Worm (Caenorhabditis elegans): ENCODE measurements around the gene F20G2.2.
A peak's percentile ranks its signal among the peaks of the same experiment; 100 is the strongest.

F20G2.2 gene

DNA sequence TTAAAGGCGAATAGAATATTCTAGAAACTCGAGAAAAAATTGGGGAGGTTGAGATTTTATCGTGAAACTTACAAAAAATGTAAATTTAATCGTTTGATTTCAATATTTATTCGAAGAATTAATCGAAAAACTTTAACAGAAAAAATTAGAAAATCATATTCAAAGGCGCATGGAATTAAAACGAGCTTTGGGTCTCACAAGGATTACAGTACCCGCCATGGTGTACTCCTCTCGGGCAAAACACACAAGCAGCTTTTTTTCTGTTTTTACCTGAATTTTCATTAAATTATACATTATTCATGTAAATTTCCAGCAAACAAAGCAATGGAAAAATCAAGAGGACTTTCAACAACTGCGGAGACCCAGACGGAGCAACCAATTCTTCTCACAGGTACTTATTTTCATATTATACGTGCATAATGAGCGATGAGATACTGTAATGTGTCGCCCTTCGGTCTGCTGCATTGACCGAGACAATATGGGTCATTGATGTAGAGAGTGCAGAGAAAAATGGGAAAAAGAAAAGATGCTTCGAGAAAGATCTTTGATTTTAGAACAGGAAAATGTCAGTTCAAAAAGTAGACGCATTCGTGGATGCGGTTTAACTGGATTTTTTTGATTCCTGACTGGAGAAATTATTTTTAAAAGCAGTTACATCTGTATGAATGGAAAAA, 31.2 kb upstream of the F20G2.2 start, which contains the start of the genes F53C11.4 and F53C11.5:
F53C11.4 (minus strand) TSS at position 128 of the 674 bp plus-strand sequence.
F53C11.5 (plus strand) TSS at position 325 of the 674 bp plus-strand sequence.
- TF ChIP-seq zip-4 (GFP tag; optimal IDR thresholded peaks at IDR 0.05) (no peak), vab-15 (tag; optimal IDR thresholded peaks at IDR 0.05) (no peak), rnt-1 (tag; optimal IDR thresholded peaks at IDR 0.05) (peak; percentile 34), nhr-20 (tag; optimal IDR thresholded peaks at IDR 0.05) (peak; percentile 49), pqm-1 (tag; optimal IDR thresholded peaks at IDR 0.05) (peak; percentile 23), unc-86 (tag; optimal IDR thresholded peaks at IDR 0.05) (peak; percentile 2), nhr-47 (tag; optimal IDR thresholded peaks at IDR 0.05) (no peak), mdl-1 (tag; optimal IDR thresholded peaks at IDR 0.05) (peak in 1 of 2 experiments; percentile 39), blmp-1 (tag; optimal IDR thresholded peaks at IDR 0.05) (peak; percentile 63), lsy-2 (tag; optimal IDR thresholded peaks at IDR 0.05) (peak; percentile 53 to 81), elt-2 (tag; optimal IDR thresholded peaks at IDR 0.05) (peak; percentile 20), jun-1 (tag; optimal IDR thresholded peaks at IDR 0.05) (peak; percentile 30), skn-1 (tag; optimal IDR thresholded peaks at IDR 0.05) (peak; percentile 10), dsc-1 (tag; optimal IDR thresholded peaks at IDR 0.05) (peak; percentile 2), ztf-11 (tag; optimal IDR thresholded peaks at IDR 0.05) (peak in 1 of 2 experiments; percentile 23), nhr-11 (tag; optimal IDR thresholded peaks at IDR 0.05) (no peak), lin-35 (GFP tag; optimal IDR thresholded peaks at IDR 0.05) (peak in 1 of 2 experiments; percentile 39), unc-130 (tag; optimal IDR thresholded peaks at IDR 0.05) (no peak), hpl-2 (GFP tag; optimal IDR thresholded peaks at IDR 0.05) (no peak), elt-3 (tag; optimal IDR thresholded peaks at IDR 0.05) (peak in 2 of 6 experiments; percentile 31 to 40), dpl-1 (GFP tag; optimal IDR thresholded peaks at IDR 0.05) (peak in 1 of 3 experiments; percentile 12), mep-1 (tag; optimal IDR thresholded peaks at IDR 0.05) (peak; percentile 67), snu-23 (GFP tag; optimal IDR thresholded peaks at IDR 0.05) (peak; percentile 17), lir-3 (tag; optimal IDR thresholded peaks at IDR 0.05; ENCODE audit: poor library complexity) (peak; percentile 15), snpc-4 (tag; optimal IDR thresholded peaks at IDR 0.05) (no peak)

DNA sequence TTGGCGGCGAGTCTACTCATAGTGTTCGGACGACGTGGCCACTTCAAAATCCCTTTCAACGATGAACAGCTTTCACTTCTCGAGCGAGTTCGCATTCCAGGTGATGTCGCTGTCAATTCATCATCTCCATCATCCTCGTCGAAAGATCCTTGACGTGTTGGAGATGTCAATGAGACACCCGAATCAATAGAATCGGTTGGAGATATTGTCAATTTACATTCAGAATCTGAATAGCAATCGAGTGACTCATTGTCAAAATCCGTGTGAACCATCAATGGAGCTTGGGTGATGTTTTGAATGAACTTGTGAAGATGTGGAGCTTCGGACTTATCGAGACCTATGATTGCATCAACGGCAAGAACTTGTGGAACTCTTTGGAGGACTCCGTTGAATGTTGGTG, 29.6 kb upstream of the F20G2.2 start:
- no peak for TF ChIP-seq snpc-4 (tag; optimal IDR thresholded peaks at IDR 0.05)
- TF ChIP-seq nhr-85 (tag) = peak; percentile 53
- TF ChIP-seq nhr-11 (tag; optimal IDR thresholded peaks at IDR 0.05) = no peak

DNA sequence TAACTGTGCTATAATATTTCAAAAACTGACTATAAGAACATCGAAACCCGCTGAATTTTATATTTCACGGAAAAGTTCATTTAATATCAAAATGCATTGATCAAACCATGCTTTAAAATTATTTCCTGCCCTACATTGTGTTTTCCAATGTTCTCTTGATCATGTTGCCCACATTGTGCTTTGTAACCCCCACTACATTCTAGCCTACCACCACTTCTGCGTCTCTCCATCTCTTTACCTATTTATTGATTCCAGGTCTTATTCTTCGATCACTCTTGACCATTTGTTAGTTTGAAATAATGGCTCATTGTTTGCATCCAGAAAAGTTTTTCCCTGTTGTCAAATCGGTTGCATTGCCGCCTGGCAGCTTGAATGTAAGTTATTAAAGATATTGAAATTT, 26.0 kb upstream of the F20G2.2 start, which contains the start of gene decr-1.1:
decr-1.1 (plus strand) TSS at position 210 of the 400 bp plus-strand sequence.
- no peak for TF ChIP-seq unc-130 (tag; optimal IDR thresholded peaks at IDR 0.05)
- TF ChIP-seq egl-27 (tag; optimal IDR thresholded peaks at IDR 0.05) = no peak
- TF ChIP-seq ama-1 (optimal IDR thresholded peaks at IDR 0.05) = no peak
- TF ChIP-seq lin-35 (GFP tag; optimal IDR thresholded peaks at IDR 0.05) = peak in 1 of 2 experiments; percentile 49
- TF ChIP-seq aly-2 (tag; optimal IDR thresholded peaks at IDR 0.05) = no peak
- no peak for TF ChIP-seq nhr-77 (tag; optimal IDR thresholded peaks at IDR 0.05)
- no peak for TF ChIP-seq ceh-63 (GFP tag; optimal IDR thresholded peaks at IDR 0.05)
- TF ChIP-seq nhr-12 (tag; optimal IDR thresholded peaks at IDR 0.05) = no peak
- TF ChIP-seq sptf-1 (tag; optimal IDR thresholded peaks at IDR 0.05) = no peak
- no peak for TF ChIP-seq pqm-1 (tag; optimal IDR thresholded peaks at IDR 0.05)
- TF ChIP-seq tlp-1 (tag; optimal IDR thresholded peaks at IDR 0.05) = no peak
- TF ChIP-seq snu-23 (GFP tag; optimal IDR thresholded peaks at IDR 0.05) = peak; percentile 10
- TF ChIP-seq efl-1 (optimal IDR thresholded peaks at IDR 0.05) = no peak
- TF ChIP-seq efl-1 (GFP tag; optimal IDR thresholded peaks at IDR 0.05 in 1 of 2) = no peak
- no peak for TF ChIP-seq pax-3 (tag; optimal IDR thresholded peaks at IDR 0.05)
- no peak for TF ChIP-seq unc-30 (tag; optimal IDR thresholded peaks at IDR 0.05)
- no peak for TF ChIP-seq nhr-28 (tag; optimal IDR thresholded peaks at IDR 0.05)
- TF ChIP-seq ceh-90 (tag; optimal IDR thresholded peaks at IDR 0.05) = no peak
- TF ChIP-seq lin-14 (GFP tag; optimal IDR thresholded peaks at IDR 0.05) = no peak
- no peak for TF ChIP-seq lin-39 (tag; optimal IDR thresholded peaks at IDR 0.05)
- TF ChIP-seq fkh-4 (tag; optimal IDR thresholded peaks at IDR 0.05; ENCODE audit: borderline replicate concordance) = no peak
- TF ChIP-seq rnt-1 (tag; optimal IDR thresholded peaks at IDR 0.05) = peak; percentile 11
- TF ChIP-seq ceh-8 (GFP tag; optimal IDR thresholded peaks at IDR 0.05) = no peak
- TF ChIP-seq sox-4 (tag; optimal IDR thresholded peaks at IDR 0.05) = no peak
- TF ChIP-seq nhr-11 (tag; optimal IDR thresholded peaks at IDR 0.05) = no peak
- TF ChIP-seq nhr-19 (GFP tag; conservative IDR thresholded peaks at IDR 0.05) = no peak
- TF ChIP-seq nhr-71 (tag; optimal IDR thresholded peaks at IDR 0.05) = peak; percentile 40
- no peak for TF ChIP-seq nhr-76 (tag; optimal IDR thresholded peaks at IDR 0.05)
- no peak for TF ChIP-seq irx-1 (tag; optimal IDR thresholded peaks at IDR 0.05)
